Fruit fly (Drosophila melanogaster) whole organism, embryonic: Measurements from ENCODE around the gene CG43922.
A peak's percentile ranks its signal among the peaks of the same experiment; 100 is the strongest.

Experiments used
- Asciz ChIP-seq: fragments of 200-800 bp; sonication (Bioruptor generic); optimal IDR thresholded peaks from 2 replicates; lab custom pipeline; 2017; ENCODE audit warnings: missing biosample characterization, mild to moderate bottlenecking, missing genetic modification characterization, missing genetic modification reagents
- Atf6 ChIP-seq: fragments of 200-800 bp; sonication (Bioruptor generic); IDR thresholded peaks from 2 replicates; pipeline ENCODE4 v1.3.6; 2022; ENCODE audit warnings: missing biosample characterization, missing genetic modification characterization
- BEAF-32 ChIP-seq: fragments of 200-800 bp; sonication (Bioruptor generic); optimal IDR thresholded peaks from 3 replicates; lab custom pipeline; 2017; ENCODE audit warnings: missing biosample characterization, missing genetic modification characterization, mild to moderate bottlenecking, moderate library complexity, missing genetic modification reagents
- BtbVII ChIP-seq: fragments of 200-800 bp; sonication (Bioruptor generic); optimal IDR thresholded peaks from 3 replicates; lab custom pipeline; 2017; ENCODE audit warnings: missing biosample characterization, mild to moderate bottlenecking, missing genetic modification characterization
- C15 ChIP-seq: fragments of 200-800 bp; sonication (Bioruptor generic); IDR thresholded peaks from 3 replicates; pipeline ENCODE4 v1.3.6; 2022; ENCODE audit warnings: missing biosample characterization, missing genetic modification characterization
- CG10209 ChIP-seq: fragments of 200-800 bp; sonication (Bioruptor generic); optimal IDR thresholded peaks from 3 replicates; lab custom pipeline; 2017; ENCODE audit warnings: missing biosample characterization, mild to moderate bottlenecking, missing genetic modification characterization, missing genetic modification reagents
- CG10543 ChIP-seq: fragments of 200-800 bp; sonication (Bioruptor generic); optimal IDR thresholded peaks from 3 replicates; lab custom pipeline; 2017; ENCODE audit warnings: missing biosample characterization, mild to moderate bottlenecking, missing genetic modification characterization, moderate library complexity
- CG11696 ChIP-seq: fragments of 200-800 bp; sonication (Bioruptor generic); IDR thresholded peaks from 2 replicates; pipeline ENCODE4 v1.3.6; 2022; ENCODE audit warnings: missing biosample characterization, missing genetic modification characterization
- CG12071 ChIP-seq: fragments of 200-800 bp; sonication (Bioruptor generic); optimal IDR thresholded peaks from 3 replicates; lab custom pipeline; 2018; ENCODE audit warnings: missing biosample characterization, mild to moderate bottlenecking, missing genetic modification characterization
- CG12236 ChIP-seq: fragments of 200-800 bp; sonication (Bioruptor generic); optimal IDR thresholded peaks from 2 replicates; lab custom pipeline; 2016; ENCODE audit warnings: missing biosample characterization, missing genetic modification characterization
- CG12942 ChIP-seq: fragments of 200-800 bp; sonication (Bioruptor generic); optimal IDR thresholded peaks from 3 replicates; lab custom pipeline; 2016; ENCODE audit warnings: missing biosample characterization, missing genetic modification characterization
- CG1603 ChIP-seq: fragments of 200-800 bp; sonication (Bioruptor generic); optimal IDR thresholded peaks from 2 replicates; lab custom pipeline; 2019; ENCODE audit warnings: missing biosample characterization, mild to moderate bottlenecking, missing genetic modification characterization, moderate library complexity
- CG16863 ChIP-seq: fragments of 200-800 bp; sonication (Bioruptor generic); optimal IDR thresholded peaks from 3 replicates; lab custom pipeline; 2016; ENCODE audit warnings: missing biosample characterization, missing genetic modification characterization
- CG17328 ChIP-seq: fragments of 200-800 bp; sonication (Bioruptor generic); IDR thresholded peaks from 2 replicates; pipeline ENCODE4 v1.3.6; 2022; ENCODE audit warnings: missing biosample characterization, missing genetic modification characterization
- CG18599 ChIP-seq: fragments of 200-800 bp; sonication (Bioruptor generic); optimal IDR thresholded peaks from 3 replicates; lab custom pipeline; 2017; ENCODE audit warnings: missing biosample characterization, missing genetic modification characterization, mild to moderate bottlenecking, moderate library complexity, missing genetic modification reagents
- CG2199 ChIP-seq: fragments of 200-800 bp; sonication (Bioruptor generic); IDR thresholded peaks from 3 replicates; pipeline ENCODE4 v1.3.6; 2022; ENCODE audit warnings: missing biosample characterization, missing genetic modification characterization
- CG2712 ChIP-seq: fragments of 200-800 bp; optimal IDR thresholded peaks from 3 replicates; lab custom pipeline; 2019; ENCODE audit warnings: missing biosample characterization, mild to moderate bottlenecking, missing genetic modification characterization, moderate library complexity
- CG3163 ChIP-seq: fragments of 200-800 bp; sonication (Bioruptor generic); optimal IDR thresholded peaks from 3 replicates; lab custom pipeline; 2016; ENCODE audit warnings: missing biosample characterization, missing genetic modification characterization
- CG3281 ChIP-seq: fragments of 200-800 bp; sonication (Bioruptor generic); optimal IDR thresholded peaks from 3 replicates; lab custom pipeline; 2017; ENCODE audit warnings: missing biosample characterization, mild to moderate bottlenecking, missing genetic modification characterization
- CG34224 ChIP-seq: fragments of 200-800 bp; sonication (Bioruptor generic); IDR thresholded peaks from 3 replicates; pipeline ENCODE4 v1.3.6; 2022; ENCODE audit warnings: missing biosample characterization, missing genetic modification characterization; ENCODE audit not compliant: partially characterized antibody
- CG6683 ChIP-seq: fragments of 200-800 bp; sonication (Bioruptor generic); optimal IDR thresholded peaks from 2 replicates; lab custom pipeline; 2017; ENCODE audit warnings: missing biosample characterization, mild to moderate bottlenecking, missing genetic modification characterization, missing genetic modification reagents
- CG6791 ChIP-seq: fragments of 200-800 bp; sonication (Bioruptor generic); IDR thresholded peaks from 3 replicates; pipeline ENCODE4 v1.3.6; 2022; ENCODE audit warnings: missing biosample characterization, missing genetic modification characterization; ENCODE audit not compliant: partially characterized antibody
- CG6813 ChIP-seq: fragments of 200-800 bp; sonication (Bioruptor generic); optimal IDR thresholded peaks from 2 replicates; lab custom pipeline; 2017; ENCODE audit warnings: missing biosample characterization, missing genetic modification characterization, mild to moderate bottlenecking, moderate library complexity, missing genetic modification reagents
- CG9215 ChIP-seq: fragments of 200-800 bp; sonication (Bioruptor generic); IDR thresholded peaks from 2 replicates; pipeline ENCODE4 v1.3.6; 2022; ENCODE audit warnings: missing biosample characterization, missing genetic modification characterization
- CG9609 ChIP-seq: fragments of 200-800 bp; sonication (Bioruptor generic); optimal IDR thresholded peaks from 3 replicates; lab custom pipeline; 2016; ENCODE audit warnings: missing biosample characterization, missing genetic modification characterization
- CG9797 ChIP-seq: fragments of 200-800 bp; sonication (Bioruptor generic); optimal IDR thresholded peaks from 3 replicates; lab custom pipeline; 2018; ENCODE audit warnings: missing biosample characterization, mild to moderate bottlenecking, missing genetic modification characterization
- CG9876 ChIP-seq: fragments of 200-800 bp; sonication (Bioruptor generic); optimal IDR thresholded peaks from 2 replicates; lab custom pipeline; 2016; ENCODE audit warnings: missing biosample characterization, missing genetic modification characterization
- Dad ChIP-seq: fragments of 200-800 bp; sonication (Bioruptor generic); optimal IDR thresholded peaks from 3 replicates; lab custom pipeline; 2016; ENCODE audit warnings: missing biosample characterization, missing genetic modification characterization
- Dek ChIP-seq: fragments of 200-800 bp; sonication (Bioruptor generic); optimal IDR thresholded peaks from 3 replicates; lab custom pipeline; 2019; ENCODE audit warnings: missing biosample characterization, mild to moderate bottlenecking, missing genetic modification characterization, moderate library complexity
- Dfd ChIP-seq, 2 experiments: fragments of >200 bp; optimal IDR thresholded peaks; 2 replicates each; lab custom pipeline; 2017; ENCODE audit warnings: missing biosample characterization in 2 of 2, missing genetic modification characterization in 2 of 2
- E2f1 ChIP-seq: fragments of 200-800 bp; sonication (Bioruptor generic); IDR thresholded peaks from 2 replicates; pipeline ENCODE4 v1.3.6; 2022; ENCODE audit warnings: missing biosample characterization, missing genetic modification characterization
- Gug ChIP-seq: fragments of 200-800 bp; sonication (Bioruptor generic); IDR thresholded peaks from 4 replicates; pipeline ENCODE4 v1.3.6; 2022; ENCODE audit warnings: missing biosample characterization, missing genetic modification characterization
- MBD-R2 ChIP-seq: fragments of 200-800 bp; sonication (Bioruptor generic); IDR thresholded peaks from 2 replicates; pipeline ENCODE4 v1.3.6; 2022; ENCODE audit warnings: missing biosample characterization, missing genetic modification characterization
- MESR4 ChIP-seq: fragments of 200-800 bp; sonication (Bioruptor generic); optimal IDR thresholded peaks from 2 replicates; lab custom pipeline; 2018; ENCODE audit warnings: missing biosample characterization, mild to moderate bottlenecking, missing genetic modification characterization, moderate library complexity
- NC2α ChIP-seq: fragments of 200-800 bp; sonication (Bioruptor generic); optimal IDR thresholded peaks from 2 replicates; lab custom pipeline; 2016; ENCODE audit warnings: missing biosample characterization, missing genetic modification characterization
- NfI ChIP-seq: fragments of 200-800 bp; sonication (Bioruptor generic); optimal IDR thresholded peaks from 3 replicates; lab custom pipeline; 2018; ENCODE audit warnings: missing biosample characterization, mild to moderate bottlenecking, missing genetic modification characterization, moderate library complexity
- Poxn ChIP-seq: fragments of 200-800 bp; sonication (Bioruptor generic); IDR thresholded peaks from 2 replicates; pipeline ENCODE4 v1.3.6; 2022; ENCODE audit warnings: missing biosample characterization, missing genetic modification characterization
- Rx ChIP-seq: fragments of 200-800 bp; sonication (Bioruptor generic); IDR thresholded peaks from 2 replicates; pipeline ENCODE4 v1.3.6; 2022; ENCODE audit warnings: missing biosample characterization, missing genetic modification characterization
- amos ChIP-seq: fragments of 200-800 bp; sonication (Bioruptor generic); IDR thresholded peaks from 2 replicates; pipeline ENCODE4 v1.3.6; 2022; ENCODE audit warnings: missing biosample characterization, missing genetic modification characterization; ENCODE audit not compliant: partially characterized antibody
- ato ChIP-seq: fragments of 200-800 bp; sonication (Bioruptor generic); IDR thresholded peaks from 2 replicates; pipeline ENCODE4 v1.3.6; 2022; ENCODE audit warnings: missing biosample characterization, missing genetic modification characterization; ENCODE audit not compliant: partially characterized antibody
- bigmax ChIP-seq: fragments of 200-800 bp; sonication (Bioruptor generic); optimal IDR thresholded peaks from 2 replicates; lab custom pipeline; 2018; ENCODE audit warnings: missing biosample characterization, mild to moderate bottlenecking, missing genetic modification characterization
- caup ChIP-seq: fragments of 200-800 bp; sonication (Bioruptor generic); optimal IDR thresholded peaks from 3 replicates; lab custom pipeline; 2017; ENCODE audit warnings: missing biosample characterization, mild to moderate bottlenecking, missing genetic modification characterization, moderate library complexity; ENCODE audit not compliant: severe bottlenecking
- chm ChIP-seq: fragments of 200-800 bp; sonication (Bioruptor generic); IDR thresholded peaks from 2 replicates; pipeline ENCODE4 v1.3.6; 2022; ENCODE audit warnings: missing biosample characterization, missing genetic modification characterization
- da ChIP-seq: fragments of 200-800 bp; sonication (Bioruptor generic); optimal IDR thresholded peaks from 2 replicates; lab custom pipeline; 2016; ENCODE audit warnings: missing biosample characterization, missing genetic modification characterization
- dimm ChIP-seq: fragments of 200-800 bp; sonication (Bioruptor generic); IDR thresholded peaks from 2 replicates; pipeline ENCODE4 v1.3.6; 2022; ENCODE audit warnings: missing biosample characterization, missing genetic modification characterization
- disco-r ChIP-seq: fragments of 200-800 bp; sonication (Bioruptor generic); optimal IDR thresholded peaks from 2 replicates; lab custom pipeline; 2016; ENCODE audit warnings: missing biosample characterization, missing genetic modification characterization
- fru ChIP-seq: fragments of >200 bp; optimal IDR thresholded peaks from 2 replicates; lab custom pipeline; 2017
- her ChIP-seq: fragments of 200-800 bp; sonication (Bioruptor generic); optimal IDR thresholded peaks from 2 replicates; lab custom pipeline; 2016; ENCODE audit warnings: missing biosample characterization, missing genetic modification characterization
- ind ChIP-seq: fragments of 200-800 bp; sonication (Bioruptor generic); optimal IDR thresholded peaks from 3 replicates; lab custom pipeline; 2016; ENCODE audit warnings: missing biosample characterization, missing genetic modification characterization
- repo ChIP-seq: fragments of 200-800 bp; sonication (Bioruptor generic); optimal IDR thresholded peaks from 2 replicates; lab custom pipeline; 2016; ENCODE audit warnings: missing biosample characterization, missing genetic modification characterization
- trem ChIP-seq: fragments of 200-800 bp; optimal IDR thresholded peaks from 3 replicates; lab custom pipeline; 2019; ENCODE audit warnings: missing biosample characterization, mild to moderate bottlenecking, missing genetic modification characterization, moderate library complexity
- ttk ChIP-seq: fragments of 200-800 bp; sonication (Bioruptor generic); IDR thresholded peaks from 2 replicates; pipeline ENCODE4 v2.1.2; 2022; ENCODE audit warnings: missing biosample characterization, missing genetic modification characterization

CG43922 gene

dm6 chr2L:6306895-6307294, 1.7 kb downstream of the CG43922 start (continued):
- no peak for TF ChIP-seq CG2199 (GFP tag; lab: Robert Waterston, UW)
- TF ChIP-seq her (GFP tag; lab: Kevin White, UChicago) = no peak
- no peak for TF ChIP-seq CG11696 (GFP tag; lab: Robert Waterston, UW)
- TF ChIP-seq Dad (GFP tag; lab: Kevin White, UChicago) = no peak
- no peak for TF ChIP-seq CG9876 (GFP tag; lab: Kevin White, UChicago)
- peak; percentile 10; the same call in 1 of the 2 replicates for TF ChIP-seq E2f1 (GFP tag; lab: Robert Waterston, UW)
- TF ChIP-seq bigmax (GFP tag; lab: Kevin White, UChicago) = no peak
- TF ChIP-seq MESR4 (GFP tag; lab: Kevin White, UChicago) = no peak
- TF ChIP-seq CG12236 (GFP tag; lab: Kevin White, UChicago) = no peak
- no peak for TF ChIP-seq CG16863 (GFP tag; lab: Kevin White, UChicago)
- no peak for TF ChIP-seq disco-r (GFP tag; lab: Kevin White, UChicago)
- peak; percentile 40 for TF ChIP-seq CG1603 (tag; lab: Kevin White, UChicago)
- no peak for TF ChIP-seq Dek (tag; lab: Kevin White, UChicago)
- peak; percentile 8 for TF ChIP-seq CG12071 (GFP tag; lab: Kevin White, UChicago)
- TF ChIP-seq BtbVII (GFP tag; lab: Kevin White, UChicago) = no peak
- TF ChIP-seq BEAF-32 (GFP tag; lab: Kevin White, UChicago) = no peak
- no peak for TF ChIP-seq CG17328 (GFP tag; lab: Robert Waterston, UW)
- no peak for TF ChIP-seq repo
- TF ChIP-seq caup = no peak
- no peak for TF ChIP-seq amos (GFP tag; lab: Robert Waterston, UW)
- TF ChIP-seq MBD-R2 (GFP tag; lab: Robert Waterston, UW) = no peak
- no peak for TF ChIP-seq NC2α (GFP tag; lab: Kevin White, UChicago)
- TF ChIP-seq CG10209 (GFP tag; lab: Kevin White, UChicago) = no peak
- TF ChIP-seq CG6683 = no peak
- TF ChIP-seq CG34224 (GFP tag; lab: Robert Waterston, UW) = no peak
- TF ChIP-seq Atf6 = no peak
- peak; percentile 48 for TF ChIP-seq CG18599 (GFP tag; lab: Kevin White, UChicago)
- no peak for TF ChIP-seq NfI (GFP tag; lab: Kevin White, UChicago)
- TF ChIP-seq CG9609 (GFP tag; lab: Kevin White, UChicago) = no peak
- no peak for TF ChIP-seq CG12942 (GFP tag; lab: Kevin White, UChicago)
- TF ChIP-seq chm (GFP tag; lab: Robert Waterston, UW) = no peak
- TF ChIP-seq CG3163 (GFP tag; lab: Kevin White, UChicago) = no peak
- TF ChIP-seq CG9215 (GFP tag; lab: Robert Waterston, UW) = no peak
- no peak for TF ChIP-seq fru (lab: Kevin White, UChicago)
- TF ChIP-seq ttk = no peak
- TF ChIP-seq Dfd (GFP tag; optimal IDR thresholded peaks at IDR 0.05; lab: Kevin White, UChicago) = no peak
- no peak for TF ChIP-seq C15 (GFP tag; lab: Robert Waterston, UW)
- TF ChIP-seq da = no peak
- no peak for TF ChIP-seq CG6791 (GFP tag; lab: Robert Waterston, UW)
- TF ChIP-seq CG3281 (GFP tag; lab: Kevin White, UChicago) = peak; percentile 7
- no peak for TF ChIP-seq Poxn (GFP tag; lab: Robert Waterston, UW)
- no peak for TF ChIP-seq CG6813 (GFP tag; lab: Kevin White, UChicago)
- TF ChIP-seq CG2712 (tag; lab: Kevin White, UChicago) = peak; percentile 34
- no peak for TF ChIP-seq trem (tag; lab: Kevin White, UChicago)
- no peak for TF ChIP-seq ato
- TF ChIP-seq Rx (GFP tag; lab: Robert Waterston, UW) = no peak
- no peak for TF ChIP-seq Asciz
- TF ChIP-seq CG10543 = no peak
- TF ChIP-seq dimm (GFP tag; lab: Robert Waterston, UW) = no peak
- peak; percentile 15 for TF ChIP-seq ind (GFP tag; lab: Kevin White, UChicago)
- 0 out of 4 replicates have a peak, but pooled peaks have one; percentile 10 for TF ChIP-seq Gug (GFP tag; lab: Robert Waterston, UW)
- no peak for TF ChIP-seq CG9797 (GFP tag; lab: Kevin White, UChicago)
